Fruit fly (Drosophila melanogaster) whole organism, prepupa: ENCODE data around the gene vex.
A peak's percentile ranks its signal among the peaks of the same experiment; 100 is the strongest.
"Not testable (repeated sequence)": the region's sequence is repeated elsewhere in the genome, so short reads cannot be mapped to it uniquely, and the experiment has no call there.

ENCODE experiments used
- CG10631 ChIP-seq: fragments of 200-800 bp; sonication (Bioruptor generic); optimal IDR thresholded peaks from 2 replicates; lab custom pipeline; 2016; ENCODE audit warnings: missing biosample characterization, missing genetic modification characterization
- CG10669 ChIP-seq: fragments of 200-800 bp; sonication (Bioruptor generic); optimal IDR thresholded peaks from 3 replicates; lab custom pipeline; 2018; ENCODE audit warnings: missing biosample characterization, mild to moderate bottlenecking, missing genetic modification characterization, moderate library complexity
- CG11762 ChIP-seq: fragments of 200-800 bp; sonication (Bioruptor generic); optimal IDR thresholded peaks from 3 replicates; lab custom pipeline; 2016; ENCODE audit warnings: missing biosample characterization, missing genetic modification characterization; ENCODE audit not compliant: insufficient read depth
- CG11902 ChIP-seq: fragments of 200-800 bp; sonication (Bioruptor generic); optimal IDR thresholded peaks from 3 replicates; lab custom pipeline; 2016; ENCODE audit warnings: missing biosample characterization, missing genetic modification characterization
- CG15336 ChIP-seq: fragments of 200-800 bp; sonication (Bioruptor generic); IDR thresholded peaks from 2 replicates; pipeline ENCODE4 v1.3.6; 2022; ENCODE audit warnings: missing biosample characterization, missing genetic modification characterization
- CG1621 ChIP-seq: fragments of 200-800 bp; sonication (Bioruptor generic); optimal IDR thresholded peaks from 3 replicates; lab custom pipeline; 2018; ENCODE audit warnings: missing biosample characterization, mild to moderate bottlenecking, missing genetic modification characterization
- CG31627 ChIP-seq: fragments of 200-800 bp; sonication (Bioruptor generic); optimal IDR thresholded peaks from 3 replicates; lab custom pipeline; 2016; ENCODE audit warnings: missing biosample characterization, missing genetic modification characterization
- CG32006 ChIP-seq: fragments of 200-800 bp; sonication (Bioruptor generic); optimal IDR thresholded peaks from 3 replicates; lab custom pipeline; 2017; ENCODE audit warnings: missing biosample characterization, mild to moderate bottlenecking, missing genetic modification characterization
- CG34406 ChIP-seq: fragments of 200-800 bp; sonication (Bioruptor generic); optimal IDR thresholded peaks from 3 replicates; lab custom pipeline; 2016; ENCODE audit warnings: missing biosample characterization, missing genetic modification characterization
- CG4318 ChIP-seq: fragments of 200-800 bp; sonication (Bioruptor generic); optimal IDR thresholded peaks from 3 replicates; lab custom pipeline; 2017; ENCODE audit warnings: missing biosample characterization, mild to moderate bottlenecking, missing genetic modification characterization
- CG6163 ChIP-seq: fragments of 200-800 bp; sonication (Bioruptor generic); IDR thresholded peaks from 3 replicates; pipeline ENCODE4 v1.3.6; 2022; ENCODE audit warnings: missing biosample characterization, missing genetic modification characterization
- CG6276 ChIP-seq: fragments of 200-800 bp; sonication (Bioruptor generic); optimal IDR thresholded peaks from 2 replicates; lab custom pipeline; 2017; ENCODE audit warnings: missing biosample characterization, mild to moderate bottlenecking, missing genetic modification characterization
- CG6792 ChIP-seq: fragments of 200-800 bp; sonication (Bioruptor generic); optimal IDR thresholded peaks from 3 replicates; lab custom pipeline; 2016; ENCODE audit warnings: missing biosample characterization, missing genetic modification characterization
- CG6808 ChIP-seq: fragments of 200-800 bp; sonication (Bioruptor generic); optimal IDR thresholded peaks from 3 replicates; lab custom pipeline; 2017; ENCODE audit warnings: missing biosample characterization, missing genetic modification characterization, mild to moderate bottlenecking, moderate library complexity, missing genetic modification reagents
- CG6854 ChIP-seq: fragments of 200-800 bp; sonication (Bioruptor generic); optimal IDR thresholded peaks from 2 replicates; lab custom pipeline; 2017; ENCODE audit warnings: missing biosample characterization, mild to moderate bottlenecking, missing genetic modification characterization
- CG7368 ChIP-seq: fragments of 200-800 bp; sonication (Bioruptor generic); optimal IDR thresholded peaks from 3 replicates; lab custom pipeline; 2016; ENCODE audit warnings: missing biosample characterization, missing genetic modification characterization
- CG8119 ChIP-seq: fragments of 200-800 bp; sonication (Bioruptor generic); IDR thresholded peaks from 3 replicates; pipeline ENCODE4 v1.3.6; 2022; ENCODE audit warnings: missing biosample characterization, missing genetic modification characterization
- CG8319 ChIP-seq: fragments of 200-800 bp; sonication (Bioruptor generic); optimal IDR thresholded peaks from 3 replicates; lab custom pipeline; 2016; ENCODE audit warnings: missing biosample characterization, missing genetic modification characterization
- CG8632 ChIP-seq: fragments of 200-800 bp; sonication (Bioruptor generic); optimal IDR thresholded peaks from 3 replicates; lab custom pipeline; 2016; ENCODE audit warnings: missing biosample characterization, missing genetic modification characterization
- Eip75B ChIP-seq: fragments of 200-800 bp; sonication (Bioruptor generic); optimal IDR thresholded peaks from 3 replicates; lab custom pipeline; 2016; ENCODE audit warnings: missing biosample characterization, missing genetic modification characterization
- Eip78C ChIP-seq: fragments of 200-800 bp; sonication (Bioruptor generic); peaks from one replicate; lab custom pipeline; 2016; ENCODE audit warnings: missing biosample characterization, missing genetic modification characterization
- Eip93F ChIP-seq: fragments of 200-800 bp; sonication (Bioruptor generic); optimal IDR thresholded peaks from 2 replicates; lab custom pipeline; 2016; ENCODE audit warnings: missing biosample characterization, mild to moderate bottlenecking, missing genetic modification characterization
- Ets21C ChIP-seq: fragments of 200-800 bp; sonication (Bioruptor generic); optimal IDR thresholded peaks from 3 replicates; lab custom pipeline; 2016; ENCODE audit warnings: missing biosample characterization, missing genetic modification characterization
- Ets96B ChIP-seq: fragments of 200-800 bp; optimal IDR thresholded peaks from 2 replicates; lab custom pipeline; 2019; ENCODE audit warnings: missing biosample characterization, mild to moderate bottlenecking, missing genetic modification characterization, moderate library complexity
- Hr4 ChIP-seq: fragments of 200-800 bp; sonication (Bioruptor generic); optimal IDR thresholded peaks from 3 replicates; lab custom pipeline; 2016; ENCODE audit warnings: missing biosample characterization, missing genetic modification characterization
- Met ChIP-seq: fragments of 200-800 bp; sonication (Bioruptor generic); optimal IDR thresholded peaks from 3 replicates; lab custom pipeline; 2016; ENCODE audit warnings: missing biosample characterization, missing genetic modification characterization
- OdsH ChIP-seq: fragments of 200-800 bp; sonication (Bioruptor generic); optimal IDR thresholded peaks from 3 replicates; lab custom pipeline; 2016; ENCODE audit warnings: missing biosample characterization, missing genetic modification characterization
- Sox102F ChIP-seq: fragments of 200-800 bp; sonication (Bioruptor generic); optimal IDR thresholded peaks from 2 replicates; lab custom pipeline; 2016; ENCODE audit warnings: missing biosample characterization, mild to moderate bottlenecking, missing genetic modification characterization
- Sox14 ChIP-seq: fragments of 200-800 bp; sonication (Bioruptor generic); optimal IDR thresholded peaks from 3 replicates; lab custom pipeline; 2016; ENCODE audit warnings: missing biosample characterization, missing genetic modification characterization
- achi ChIP-seq: fragments of 200-800 bp; sonication (Bioruptor generic); optimal IDR thresholded peaks from 3 replicates; lab custom pipeline; 2016; ENCODE audit warnings: missing biosample characterization, missing genetic modification characterization
- acj6 ChIP-seq: fragments of 200-800 bp; sonication (Bioruptor generic); optimal IDR thresholded peaks from 3 replicates; lab custom pipeline; 2016; ENCODE audit warnings: missing biosample characterization, missing genetic modification characterization
- dac ChIP-seq: fragments of 200-800 bp; sonication (Bioruptor generic); optimal IDR thresholded peaks from 2 replicates; lab custom pipeline; 2017; ENCODE audit warnings: missing biosample characterization, mild to moderate bottlenecking, missing genetic modification characterization
- eg ChIP-seq: fragments of 200-800 bp; sonication (Bioruptor generic); IDR thresholded peaks from 3 replicates; pipeline ENCODE4 v1.3.6; 2022; ENCODE audit warnings: missing biosample characterization, missing genetic modification characterization
- esn ChIP-seq: fragments of 200-800 bp; sonication (Bioruptor generic); optimal IDR thresholded peaks from 2 replicates; lab custom pipeline; 2016; ENCODE audit warnings: missing biosample characterization, mild to moderate bottlenecking, missing genetic modification characterization, moderate library complexity
- fd59A ChIP-seq: fragments of 200-800 bp; sonication (Bioruptor generic); optimal IDR thresholded peaks from 2 replicates; lab custom pipeline; 2017; ENCODE audit warnings: missing biosample characterization, mild to moderate bottlenecking, missing genetic modification characterization, missing genetic modification reagents
- fkh ChIP-seq: fragments of 200-800 bp; sonication (Bioruptor generic); optimal IDR thresholded peaks from 3 replicates; lab custom pipeline; 2017; ENCODE audit warnings: missing biosample characterization, mild to moderate bottlenecking, missing genetic modification characterization, moderate library complexity
- lz ChIP-seq: fragments of 200-800 bp; sonication (Bioruptor generic); optimal IDR thresholded peaks from 3 replicates; lab custom pipeline; 2016; ENCODE audit warnings: missing biosample characterization, missing genetic modification characterization
- net ChIP-seq: fragments of 200-800 bp; sonication (Bioruptor generic); optimal IDR thresholded peaks from 3 replicates; lab custom pipeline; 2016; ENCODE audit warnings: missing biosample characterization, missing genetic modification characterization
- pdm3 ChIP-seq: fragments of 200-800 bp; sonication (Bioruptor generic); optimal IDR thresholded peaks from 3 replicates; lab custom pipeline; 2016; ENCODE audit warnings: missing biosample characterization, missing genetic modification characterization
- salr ChIP-seq, 2 experiments: fragments of 200-800 bp; sonication (Bioruptor generic); optimal IDR thresholded peaks; 3 replicates each; lab custom pipeline; 2016 to 2018; ENCODE audit warnings: missing biosample characterization in 2 of 2, missing genetic modification characterization in 2 of 2, mild to moderate bottlenecking in 1 of 2
- spab ChIP-seq: fragments of 200-800 bp; sonication (Bioruptor generic); optimal IDR thresholded peaks from 2 replicates; lab custom pipeline; 2017; ENCODE audit warnings: missing biosample characterization, mild to moderate bottlenecking, missing genetic modification characterization, missing genetic modification reagents
- ss ChIP-seq, 2 experiments: fragments of 200-800 bp; sonication (Bioruptor generic); optimal IDR thresholded peaks; 2 replicates in 1 of 2; 3 replicates in 1 of 2; lab custom pipeline; 2017 to 2018; ENCODE audit warnings: mild to moderate bottlenecking in 2 of 2, missing biosample characterization in 2 of 2, missing genetic modification characterization in 2 of 2, moderate library complexity in 1 of 2
- topi ChIP-seq: fragments of 200-800 bp; sonication (Bioruptor generic); optimal IDR thresholded peaks from 3 replicates; lab custom pipeline; 2016; ENCODE audit warnings: missing biosample characterization, missing genetic modification characterization

The vex gene

DNA sequence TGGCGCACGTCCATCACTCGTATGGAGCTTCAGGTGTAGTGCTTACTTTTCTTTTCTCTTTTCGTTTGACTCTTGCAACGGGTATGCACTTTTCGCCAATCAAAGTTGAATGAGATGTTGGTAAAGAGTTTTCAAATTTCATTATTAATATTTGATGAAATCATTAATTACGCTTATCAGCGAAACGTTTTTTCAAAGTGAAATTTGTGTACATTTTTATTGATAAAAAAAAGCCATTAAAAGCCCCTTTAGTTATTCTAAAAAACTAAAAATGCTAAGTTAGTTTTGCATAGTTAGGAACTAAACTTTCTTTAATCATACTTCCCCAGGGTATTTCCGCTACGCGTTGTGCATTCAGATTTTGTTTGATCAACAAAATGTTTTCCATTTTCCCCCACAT is 86.5 kb downstream of the vex start (continued):
- TF ChIP-seq CG8632 (GFP tag; lab: Kevin White, UChicago), result no peak
- peak; percentile 33; the same call in 1 of the 3 replicates for TF ChIP-seq eg (GFP tag; lab: Robert Waterston, UW)
- no peak for TF ChIP-seq CG8319 (GFP tag; lab: Kevin White, UChicago)
- TF ChIP-seq, all 60 proteins: peak for 10

DNA sequence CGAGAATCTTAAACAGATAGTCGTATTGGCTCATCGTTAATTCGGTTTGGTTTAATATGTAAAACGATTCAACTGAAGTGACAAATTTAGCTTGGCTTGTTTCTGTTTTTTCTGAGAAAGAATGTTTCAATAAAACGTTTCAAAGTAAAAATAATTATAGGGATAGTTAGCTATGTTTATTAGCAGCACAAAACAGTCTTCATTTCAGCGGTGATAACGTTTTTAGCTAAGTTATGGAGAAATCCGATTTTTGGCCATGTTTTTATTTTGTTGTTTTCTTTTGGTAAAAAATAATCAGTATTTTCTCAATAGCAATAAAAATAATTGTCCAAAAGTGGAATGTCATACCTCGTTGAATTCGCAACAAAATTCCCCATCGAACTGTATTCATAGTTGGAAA is 87.3 kb downstream of the vex start, which contains the start of gene Rab9Fb:
Rab9Fb (minus strand) TSS at position 101 of the 400 bp plus-strand sequence.
- TF ChIP-seq Eip78C (GFP tag; lab: Kevin White, UChicago), result no peak
- TF ChIP-seq CG34406 (GFP tag; lab: Kevin White, UChicago), result no peak
- no peak for TF ChIP-seq fkh (GFP tag; lab: Kevin White, UChicago)
- TF ChIP-seq CG1621 (tag; lab: Kevin White, UChicago), result no peak
- no peak for TF ChIP-seq Sox14
- TF ChIP-seq CG4318, result no peak
- TF ChIP-seq pdm3 (GFP tag; lab: Kevin White, UChicago), result no peak
- TF ChIP-seq lz (GFP tag; lab: Kevin White, UChicago), result no peak
- TF ChIP-seq CG6163 (GFP tag; lab: Robert Waterston, UW), result no peak
- TF ChIP-seq achi (GFP tag; lab: Kevin White, UChicago), result no peak
- TF ChIP-seq Ets21C (GFP tag; lab: Kevin White, UChicago), result no peak
- no peak for TF ChIP-seq CG10669 (GFP tag; lab: Kevin White, UChicago)
- no peak for TF ChIP-seq Eip93F (GFP tag; lab: Kevin White, UChicago)
- no peak for TF ChIP-seq ss (GFP tag; optimal IDR thresholded peaks at IDR 0.05; lab: Kevin White, UChicago)
- no peak for TF ChIP-seq CG15336
- no peak for TF ChIP-seq Sox102F (GFP tag; lab: Kevin White, UChicago)
- no peak for TF ChIP-seq CG7368 (GFP tag; lab: Kevin White, UChicago)
- TF ChIP-seq CG31627, result no peak

DNA sequence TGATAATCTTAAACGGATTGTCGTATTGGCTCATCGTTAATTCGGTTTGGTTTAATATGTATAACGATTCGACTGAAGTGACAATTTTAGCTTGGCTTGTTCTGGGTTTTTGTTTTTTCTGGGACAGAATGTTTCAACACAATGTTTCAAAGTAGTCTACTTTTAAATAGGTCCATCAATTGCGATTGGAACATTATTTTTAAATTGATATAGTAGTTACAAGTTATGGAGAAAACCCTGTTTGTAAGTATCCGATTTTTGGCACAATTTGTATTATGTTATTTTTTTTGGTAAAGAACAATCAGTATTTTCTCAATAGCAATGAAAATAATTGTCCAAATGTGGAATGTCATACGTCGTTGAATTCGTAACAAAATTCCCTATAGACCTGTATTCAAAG is 88.8 kb downstream of the vex start, which contains the start of gene Rab9Fa:
Rab9Fa (minus strand) TSS at position 101 of the 400 bp plus-strand sequence.
- TF ChIP-seq fd59A, CG7368, CG11762 (GFP tag; lab: Kevin White, UChicago): not testable (repeated sequence)

DNA sequence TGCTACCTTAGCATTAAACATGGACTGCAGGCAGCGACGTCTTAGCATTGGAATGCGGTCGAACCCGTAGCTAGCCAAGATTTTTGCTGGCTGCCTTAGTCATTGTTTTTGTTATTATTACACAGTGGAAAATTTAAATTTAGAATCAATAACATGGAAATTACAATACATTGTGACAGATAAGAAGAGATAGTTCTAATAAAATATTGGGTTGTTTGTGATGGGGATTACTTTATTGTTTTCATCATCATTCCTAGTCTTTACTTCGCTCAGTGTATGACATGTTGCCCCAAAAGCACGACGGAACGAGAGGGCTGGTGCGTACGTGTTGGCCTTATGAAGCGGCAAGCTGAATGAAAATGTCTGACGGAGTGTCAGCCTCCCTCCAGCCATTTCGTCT is 103.1 kb downstream of the vex start:
- peak; percentile 88 for TF ChIP-seq CG6808 (GFP tag; lab: Kevin White, UChicago)
- TF ChIP-seq net (GFP tag; lab: Kevin White, UChicago), result peak; percentile 87
- TF ChIP-seq Hr4, result peak; percentile 80
- peak; percentile 85 for TF ChIP-seq acj6 (GFP tag; lab: Kevin White, UChicago)
- TF ChIP-seq CG34406 (GFP tag; lab: Kevin White, UChicago), result peak; percentile 76
- TF ChIP-seq CG4318, result peak; percentile 73
- TF ChIP-seq CG11902 (GFP tag; lab: Kevin White, UChicago), result peak; percentile 65
- peak; percentile 86 for TF ChIP-seq spab (GFP tag; lab: Kevin White, UChicago)
- peak; percentile 87 for TF ChIP-seq CG32006 (GFP tag; lab: Kevin White, UChicago)
- TF ChIP-seq salr (GFP tag; optimal IDR thresholded peaks at IDR 0.05; lab: Kevin White, UChicago), result peak; percentile 75 to 78
- TF ChIP-seq CG11762 (GFP tag; lab: Kevin White, UChicago), result peak; percentile 78
- TF ChIP-seq achi (GFP tag; lab: Kevin White, UChicago), result peak; percentile 86
- peak; percentile 83 for TF ChIP-seq CG7368 (GFP tag; lab: Kevin White, UChicago)
- TF ChIP-seq fd59A (GFP tag; lab: Kevin White, UChicago), result peak; percentile 80
- peak; percentile 82 for TF ChIP-seq CG6792 (GFP tag; lab: Kevin White, UChicago)
- peak; percentile 17 for TF ChIP-seq fkh (GFP tag; lab: Kevin White, UChicago)
- peak; percentile 86 for TF ChIP-seq OdsH
- TF ChIP-seq Met (GFP tag; lab: Kevin White, UChicago), result peak; percentile 68
- peak; percentile 88 for TF ChIP-seq Ets96B
- TF ChIP-seq CG1621 (tag; lab: Kevin White, UChicago), result peak; percentile 88
- TF ChIP-seq Eip78C (GFP tag; lab: Kevin White, UChicago), result peak; percentile 95
- peak; percentile 83 for TF ChIP-seq CG6276 (GFP tag; lab: Kevin White, UChicago)
- peak; percentile 89 for TF ChIP-seq Eip75B
- no peak for TF ChIP-seq CG6854 (GFP tag; lab: Kevin White, UChicago)
- TF ChIP-seq esn (GFP tag; lab: Kevin White, UChicago), result peak; percentile 65
- peak; percentile 25 for TF ChIP-seq Ets21C (GFP tag; lab: Kevin White, UChicago)
- TF ChIP-seq CG6163 (GFP tag; lab: Robert Waterston, UW), result peak; percentile 93
- TF ChIP-seq CG8319 (GFP tag; lab: Kevin White, UChicago), result peak; percentile 62
- peak; percentile 83 for TF ChIP-seq CG8632 (GFP tag; lab: Kevin White, UChicago)
- TF ChIP-seq CG10631 (GFP tag; lab: Kevin White, UChicago), result peak; percentile 88
- TF ChIP-seq CG8119 (GFP tag; lab: Robert Waterston, UW), result peak; percentile 88
- peak; percentile 52 for TF ChIP-seq CG31627
- TF ChIP-seq dac (GFP tag; lab: Kevin White, UChicago), result peak; percentile 68
- TF ChIP-seq topi (GFP tag; lab: Kevin White, UChicago), result peak; percentile 69
